Fruit fly (Drosophila melanogaster) Kc167 (cell line): Measurements from ENCODE around the gene orb2.

Experiments used
- Myc ChIP-seq: fragments of >200 bp; optimal IDR thresholded peaks from 2 replicates; lab custom pipeline; 2017; ENCODE audit warnings: missing external identifiers
- Sin3A ChIP-seq: fragments of >200 bp; optimal IDR thresholded peaks from 2 replicates; lab custom pipeline; 2018; ENCODE audit warnings: missing external identifiers
- h ChIP-seq: fragments of >200 bp; optimal IDR thresholded peaks from 3 replicates; lab custom pipeline; 2018; ENCODE audit warnings: missing external identifiers
- insv ChIP-seq: fragments of >200 bp; optimal IDR thresholded peaks from 3 replicates; lab custom pipeline; 2018; ENCODE audit warnings: missing external identifiers
- psq ChIP-seq: fragments of >200 bp; optimal IDR thresholded peaks from 2 replicates; lab custom pipeline; 2017; ENCODE audit warnings: missing external identifiers
- ttk ChIP-seq: sonication (Bioruptor generic); optimal IDR thresholded peaks from 2 replicates; lab custom pipeline; 2017; ENCODE audit warnings: missing external identifiers

orb2 gene

DNA sequence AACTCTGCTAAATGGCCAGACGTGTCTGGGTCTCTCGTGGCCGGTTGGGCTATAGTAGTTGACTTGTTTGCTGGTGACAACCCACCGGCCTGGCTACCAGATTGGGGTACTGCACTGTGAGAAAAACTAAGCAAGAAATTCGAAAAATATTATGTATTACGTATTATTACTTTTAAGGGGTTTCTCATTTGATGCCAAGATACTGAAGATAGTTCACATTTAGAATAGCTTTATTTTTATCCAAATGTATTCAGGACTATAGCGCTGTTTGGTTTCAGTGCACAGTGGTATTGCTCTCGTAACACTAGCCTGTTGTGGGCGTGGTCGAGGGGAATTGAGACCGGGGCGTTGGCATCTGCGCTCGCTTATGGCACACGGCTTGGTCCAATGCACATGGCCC, 33.6 kb downstream of the orb2 start:
- TF ChIP-seq Myc (no peak), psq (lab: Kevin White, UChicago) (no peak), h (lab: Kevin White, UChicago) (no peak), Sin3A (no peak), insv (lab: Kevin White, UChicago) (no peak), ttk (lab: Kevin White, UChicago) (no peak)

DNA sequence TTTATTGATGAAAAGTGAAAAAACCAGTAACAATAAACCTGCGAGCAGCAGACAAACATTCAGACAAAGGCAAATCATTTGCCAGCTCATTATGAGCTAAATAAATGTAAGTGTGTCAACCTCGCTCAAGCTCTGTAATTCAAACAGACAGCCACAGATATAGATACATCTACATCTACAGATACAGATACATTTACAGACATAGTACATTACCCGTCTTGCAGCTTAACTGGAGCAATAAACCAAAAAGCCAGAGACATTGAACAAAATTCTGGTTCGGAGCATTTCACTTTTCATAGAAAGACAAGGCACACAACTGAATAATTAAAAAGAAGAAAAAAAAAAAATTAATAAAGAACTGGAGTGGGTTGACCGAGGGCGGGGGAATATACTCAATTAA, 34.6 kb downstream of the orb2 start:
- TF ChIP-seq Myc (no peak), insv (lab: Kevin White, UChicago) (no peak)

DNA sequence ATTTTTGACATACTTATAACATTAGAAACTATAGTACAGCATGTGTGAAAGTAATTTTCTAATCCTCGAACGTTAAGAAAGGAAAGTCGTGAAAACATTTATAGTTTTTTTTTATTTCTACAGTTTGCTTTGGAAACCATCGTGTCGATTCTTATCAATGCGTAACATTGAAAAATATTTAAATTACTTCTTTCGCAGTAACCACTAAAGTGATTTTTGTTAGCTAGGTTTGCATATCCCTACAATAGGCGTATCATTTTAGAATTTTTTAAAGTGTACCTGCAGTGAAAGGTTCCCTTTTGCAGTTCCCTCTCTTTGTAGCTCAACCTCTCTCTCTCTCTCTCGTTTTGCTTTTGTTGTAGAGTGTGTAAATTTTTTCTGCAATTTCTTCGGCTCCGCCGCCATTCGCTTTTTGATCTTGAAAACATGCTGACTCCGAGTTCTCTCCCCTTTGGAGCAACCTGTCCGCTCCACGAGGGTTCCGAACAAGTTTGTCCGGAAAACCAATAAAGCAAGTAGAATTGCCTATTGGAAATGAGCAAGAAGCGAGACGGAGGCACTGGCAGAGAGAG, 40.6 kb downstream of the orb2 start:
- TF ChIP-seq insv (lab: Kevin White, UChicago) (no peak), ttk (lab: Kevin White, UChicago) (no peak), psq (lab: Kevin White, UChicago) (no peak), Myc (no peak), h (lab: Kevin White, UChicago) (no peak), Sin3A (no peak)

DNA sequence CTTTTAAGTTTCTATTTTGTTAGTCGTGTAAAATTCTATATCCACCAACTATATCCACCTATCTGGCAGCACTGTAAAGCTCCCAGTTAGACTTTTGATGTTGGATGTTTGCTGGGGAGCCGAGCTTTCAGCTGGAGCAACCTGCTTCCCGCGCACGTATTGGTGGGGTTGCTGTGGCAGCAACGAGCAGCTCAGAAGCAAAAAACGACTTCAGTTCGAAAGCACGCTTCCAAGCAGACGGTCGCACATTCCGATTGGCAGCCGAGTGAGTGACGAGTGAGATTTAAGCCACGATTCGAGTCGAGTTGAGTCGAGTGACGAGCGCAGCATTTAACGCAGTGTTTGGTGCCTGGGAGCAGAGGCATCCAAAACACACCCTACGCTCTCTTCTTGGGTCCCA, 41.9 kb downstream of the orb2 start, which contains the start of the genes Tsp66E and mfr:
Tsp66E (plus strand) TSS at position 168 of the 400 bp plus-strand sequence.
mfr (minus strand) TSS at position 340 of the 400 bp plus-strand sequence.
- TF ChIP-seq Myc: no peak
- TF ChIP-seq psq (lab: Kevin White, UChicago): no peak
- TF ChIP-seq ttk (lab: Kevin White, UChicago): no peak
- no peak for TF ChIP-seq insv (lab: Kevin White, UChicago)
- no peak for TF ChIP-seq h (lab: Kevin White, UChicago)
- no peak for TF ChIP-seq Sin3A

DNA sequence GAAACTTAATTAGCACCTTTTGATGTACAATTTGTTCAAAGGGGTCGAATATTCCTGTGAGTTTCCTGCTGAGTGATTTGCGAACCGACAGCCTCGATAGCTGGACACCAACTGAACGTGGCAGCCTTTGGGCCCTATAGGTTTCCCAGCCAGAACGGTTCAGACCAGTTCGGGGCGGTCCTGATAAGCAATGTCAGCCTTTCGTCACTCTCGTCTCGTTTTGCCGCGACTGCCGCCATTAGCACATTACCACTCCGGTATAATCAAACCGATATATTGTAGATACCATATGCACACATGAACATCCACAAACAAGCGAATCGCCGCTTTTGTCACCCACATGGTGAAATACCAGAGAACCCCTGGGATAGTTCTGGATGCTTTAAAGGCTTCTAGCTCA, 49.2 kb downstream of the orb2 start, which contains the start of gene TrpA1:
TrpA1 (minus strand) TSS at position 101 of the 400 bp plus-strand sequence.
- TF ChIP-seq Sin3A: no peak

DNA sequence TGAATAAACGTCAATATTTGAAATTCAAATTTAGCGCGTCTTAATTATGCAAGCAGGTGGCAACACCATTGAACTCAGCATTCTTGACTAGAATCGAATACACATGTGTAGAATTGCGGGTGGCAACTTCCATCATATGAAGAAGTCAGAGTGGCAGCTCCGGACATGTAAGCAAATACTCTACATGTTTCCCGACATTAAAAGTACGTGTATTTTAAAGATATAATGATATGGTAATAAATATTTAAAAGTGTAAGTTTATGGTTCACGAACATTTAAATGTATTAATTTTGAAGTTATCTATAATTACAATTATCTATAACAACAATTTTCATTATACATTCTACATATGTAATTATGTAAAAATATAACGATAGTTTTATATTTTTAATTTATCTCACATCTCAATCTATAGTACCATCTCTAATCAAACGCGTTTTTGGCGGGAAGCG, 63.1 kb downstream of the orb2 start, which contains the start of gene Mcm7:
Mcm7 (plus strand) TSS at position 430 of the 452 bp plus-strand sequence.
- TF ChIP-seq insv (lab: Kevin White, UChicago): no peak
- no peak for TF ChIP-seq Myc
- no peak for TF ChIP-seq h (lab: Kevin White, UChicago)
- no peak for TF ChIP-seq ttk (lab: Kevin White, UChicago)
- TF ChIP-seq psq (lab: Kevin White, UChicago): no peak
- TF ChIP-seq Sin3A: no peak

DNA sequence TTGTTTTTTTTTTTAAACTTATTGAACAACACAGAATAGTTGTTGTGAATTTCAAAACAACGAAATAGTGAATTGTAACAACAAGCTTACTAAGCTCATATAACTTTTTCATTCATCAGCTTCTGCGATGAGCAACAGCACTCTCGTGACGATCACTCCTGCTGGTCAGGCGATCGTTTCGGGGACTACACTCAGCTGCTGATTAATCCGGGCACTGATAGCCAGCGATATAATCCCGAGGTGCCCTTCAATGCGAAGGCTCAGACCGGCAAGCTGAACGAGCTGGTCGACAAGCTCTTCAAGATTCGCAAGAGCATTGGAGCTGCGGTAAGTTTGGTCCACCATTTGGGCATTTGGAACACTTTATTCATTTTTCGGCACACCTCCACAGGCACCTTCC, 65.7 kb downstream of the orb2 start, which contains the start of gene CG43169:
CG43169 (minus strand) TSS at position 101 of the 400 bp plus-strand sequence.
- TF ChIP-seq Sin3A (no peak), psq (lab: Kevin White, UChicago) (no peak), h (lab: Kevin White, UChicago) (no peak), ttk (lab: Kevin White, UChicago) (no peak), insv (lab: Kevin White, UChicago) (no peak), Myc (no peak)
